Fruit fly (Drosophila melanogaster): ENCODE data around the gene Rcd4.

The Rcd4 gene

dm6 chr2L:8376717-8377116, 5.9 kb upstream of the Rcd4 start, which contains the start of the genes CG13390 and CG17294 (continued):
- TF ChIP-seq slp2 (GFP tag; optimal IDR thresholded peaks at IDR 0.05) (peak; percentile 88), GATAe (GFP tag; conservative IDR thresholded peaks at IDR 0.05) (peak; percentile 99), CG12942 (GFP tag; optimal IDR thresholded peaks at IDR 0.05) (peak; percentile 99), CG1832 (GFP tag; optimal IDR thresholded peaks at IDR 0.05) (peak; percentile 2), CG7963 (GFP tag; IDR thresholded peaks at IDR 0.05; ENCODE audit: partially characterized antibody) (peak; percentile 58), CG7987 (GFP tag; optimal IDR thresholded peaks at IDR 0.05) (peak; percentile 98), Hr39 (optimal IDR thresholded peaks at IDR 0.05) (no peak), eve (GFP tag; optimal IDR thresholded peaks at IDR 0.05) (no peak), E2f2 (GFP tag; IDR thresholded peaks at IDR 0.05) (peak; percentile 92), B-H1 (GFP tag; IDR thresholded peaks at IDR 0.05) (peak; percentile 99), dysf (GFP tag; IDR thresholded peaks at IDR 0.05) (peak; percentile 100), Antp (GFP tag; optimal IDR thresholded peaks at IDR 0.05) (peak; percentile 82), YL-1 (GFP tag; optimal IDR thresholded peaks at IDR 0.05) (peak; percentile 99), CG17829 (tag; optimal IDR thresholded peaks at IDR 0.05) (peak; percentile 100), br (optimal IDR thresholded peaks at IDR 0.05) (no peak), az2 (GFP tag; optimal IDR thresholded peaks at IDR 0.05) (peak; percentile 99), tap (tag; optimal IDR thresholded peaks at IDR 0.05) (peak; percentile 100), Side (GFP tag; optimal IDR thresholded peaks at IDR 0.05) (peak; percentile 93), CG18476 (GFP tag; optimal IDR thresholded peaks at IDR 0.05) (peak; percentile 97), dmrt11E (tag; optimal IDR thresholded peaks at IDR 0.05) (peak; percentile 99), Nf-YB (GFP tag; optimal IDR thresholded peaks at IDR 0.05) (peak; percentile 91), CG1602 (GFP tag; optimal IDR thresholded peaks at IDR 0.05) (peak; percentile 99), Optix (GFP tag; IDR thresholded peaks at IDR 0.05) (peak; percentile 96), Dip2 (GFP tag; IDR thresholded peaks at IDR 0.05) (peak; percentile 79), Mes4 (GFP tag; optimal IDR thresholded peaks at IDR 0.05) (peak; percentile 84), CG9727 (GFP tag; optimal IDR thresholded peaks at IDR 0.05) (peak; percentile 99), Hr78 (GFP tag; optimal IDR thresholded peaks at IDR 0.05) (peak in 1 of 2 experiments; percentile 97), CG12744 (GFP tag; optimal IDR thresholded peaks at IDR 0.05) (peak; percentile 96), Ravus (GFP tag; IDR thresholded peaks at IDR 0.05) (peak; percentile 99), CG13296 (GFP tag; optimal IDR thresholded peaks at IDR 0.05) (peak; percentile 100), CG30403 (GFP tag; optimal IDR thresholded peaks at IDR 0.05) (peak; percentile 99), MBD-R2 (GFP tag; IDR thresholded peaks at IDR 0.05) (peak; percentile 100), CG2678 (tag; optimal IDR thresholded peaks at IDR 0.05) (peak; percentile 100), twi (tag; optimal IDR thresholded peaks at IDR 0.05) (peak; percentile 99), pum (GFP tag; optimal IDR thresholded peaks at IDR 0.05) (peak; percentile 92), CG1529 (GFP tag; optimal IDR thresholded peaks at IDR 0.05) (peak; percentile 99), grau (tag; optimal IDR thresholded peaks at IDR 0.05) (peak; percentile 99), HmgZ (tag; optimal IDR thresholded peaks at IDR 0.05) (peak; percentile 100), Usf (GFP tag; optimal IDR thresholded peaks at IDR 0.05) (peak; percentile 98), fd3F (GFP tag; optimal IDR thresholded peaks at IDR 0.05) (peak; percentile 100), Hand (GFP tag; optimal IDR thresholded peaks at IDR 0.05) (peak; percentile 99), H15 (GFP tag; IDR thresholded peaks at IDR 0.05) (peak; percentile 100), fd102C (GFP tag; optimal IDR thresholded peaks at IDR 0.05) (peak; percentile 89), gce (GFP tag; IDR thresholded peaks at IDR 0.05) (peak; percentile 100), onecut (GFP tag; IDR thresholded peaks at IDR 0.05) (peak; percentile 99), TFAM (GFP tag; optimal IDR thresholded peaks at IDR 0.05) (peak; percentile 91), CG6683 (GFP tag; optimal IDR thresholded peaks at IDR 0.05) (peak; percentile 99), tio (GFP tag; optimal IDR thresholded peaks at IDR 0.05) (peak; percentile 98), sim (GFP tag; IDR thresholded peaks at IDR 0.05) (peak; percentile 99), CG7271 (tag; optimal IDR thresholded peaks at IDR 0.05) (peak; percentile 99), tll (GFP tag; optimal IDR thresholded peaks at IDR 0.05) (peak in 1 of 2 experiments; percentile 84), CG13624 (GFP tag; optimal IDR thresholded peaks at IDR 0.05) (peak; percentile 97)

Measured in whole organism, embryonic.